Fruit fly (Drosophila melanogaster) whole organism, pupa: Measurements from ENCODE around the gene Pp1alpha-96A.

Source experiments
- CG10348 ChIP-seq: fragments of 200-800 bp; sonication (Bioruptor generic); IDR thresholded peaks from 2 replicates; pipeline ENCODE4 v1.3.6; 2022; ENCODE audit warnings: missing biosample characterization, missing genetic modification characterization
- CG12605 ChIP-seq: fragments of 200-800 bp; sonication (Bioruptor generic); IDR thresholded peaks from 2 replicates; pipeline ENCODE4 v1.3.6; 2022; ENCODE audit warnings: missing biosample characterization, missing genetic modification characterization
- CG13204 ChIP-seq: fragments of 200-800 bp; sonication (Bioruptor generic); optimal IDR thresholded peaks from 2 replicates; lab custom pipeline; 2018; ENCODE audit warnings: missing biosample characterization, mild to moderate bottlenecking, missing genetic modification characterization, moderate library complexity
- CG14655 ChIP-seq: fragments of 200-800 bp; sonication (Bioruptor generic); optimal IDR thresholded peaks from 3 replicates; lab custom pipeline; 2017; ENCODE audit warnings: mild to moderate bottlenecking, missing biosample characterization, missing genetic modification reagents, missing genetic modification characterization
- CG15710 ChIP-seq: fragments of 200-800 bp; sonication (Bioruptor generic); optimal IDR thresholded peaks from 2 replicates; lab custom pipeline; 2018; ENCODE audit warnings: missing biosample characterization, mild to moderate bottlenecking, missing genetic modification characterization, moderate library complexity
- CG17806 ChIP-seq: fragments of 200-800 bp; sonication (Bioruptor generic); optimal IDR thresholded peaks from 2 replicates; lab custom pipeline; 2018; ENCODE audit warnings: missing biosample characterization, mild to moderate bottlenecking, missing genetic modification characterization, moderate library complexity
- CG32121 ChIP-seq: fragments of 200-800 bp; sonication (Bioruptor generic); IDR thresholded peaks from 2 replicates; pipeline ENCODE4 v1.3.6; 2022; ENCODE audit warnings: missing biosample characterization, missing genetic modification characterization
- CG34367 ChIP-seq: fragments of 200-800 bp; sonication (Bioruptor generic); optimal IDR thresholded peaks from 2 replicates; lab custom pipeline; 2018; ENCODE audit warnings: missing biosample characterization, mild to moderate bottlenecking, missing genetic modification characterization
- CG4496 ChIP-seq: fragments of 200-800 bp; sonication (Bioruptor generic); IDR thresholded peaks from 3 replicates; pipeline ENCODE4 v1.3.6; 2022; ENCODE audit warnings: missing biosample characterization, missing genetic modification characterization
- CG8159 ChIP-seq: fragments of 200-800 bp; sonication (Bioruptor generic); optimal IDR thresholded peaks from 3 replicates; lab custom pipeline; 2018; ENCODE audit warnings: missing biosample characterization, mild to moderate bottlenecking, missing genetic modification characterization, moderate library complexity
- CG8301 ChIP-seq: fragments of 200-800 bp; sonication (Bioruptor generic); optimal IDR thresholded peaks from 2 replicates; lab custom pipeline; 2018; ENCODE audit warnings: missing biosample characterization, mild to moderate bottlenecking, missing genetic modification characterization
- CG9948 ChIP-seq: fragments of 200-800 bp; sonication (Bioruptor generic); optimal IDR thresholded peaks from 2 replicates; lab custom pipeline; 2018; ENCODE audit warnings: missing biosample characterization, mild to moderate bottlenecking, missing genetic modification characterization, moderate library complexity
- D1 ChIP-seq: fragments of 200-800 bp; sonication (Bioruptor generic); optimal IDR thresholded peaks from 2 replicates; lab custom pipeline; 2018; ENCODE audit warnings: missing biosample characterization, mild to moderate bottlenecking, missing genetic modification characterization, moderate library complexity
- EcR ChIP-seq: fragments of 200-800 bp; sonication (Bioruptor generic); optimal IDR thresholded peaks from 3 replicates; lab custom pipeline; 2019; ENCODE audit warnings: missing biosample characterization, missing genetic modification characterization, mild to moderate bottlenecking, moderate library complexity, missing genetic modification reagents
- Ets98B ChIP-seq: fragments of 200-800 bp; sonication (Bioruptor generic); IDR thresholded peaks from 2 replicates; pipeline ENCODE4 v1.3.6; 2022; ENCODE audit warnings: missing biosample characterization, missing genetic modification characterization
- Pif1A ChIP-seq: fragments of 200-800 bp; sonication (Bioruptor generic); optimal IDR thresholded peaks from 3 replicates; lab custom pipeline; 2016; ENCODE audit warnings: missing biosample characterization, missing genetic modification characterization
- Pif1B ChIP-seq: fragments of 200-800 bp; sonication (Bioruptor generic); optimal IDR thresholded peaks from 3 replicates; lab custom pipeline; 2016; ENCODE audit warnings: missing biosample characterization, missing genetic modification characterization
- Snoo ChIP-seq: fragments of 200-800 bp; sonication (Bioruptor generic); optimal IDR thresholded peaks from 3 replicates; lab custom pipeline; 2017; ENCODE audit warnings: missing biosample characterization, mild to moderate bottlenecking, missing genetic modification characterization, inconsistent platforms
- fd96Ca ChIP-seq: fragments of 200-800 bp; sonication (Bioruptor generic); IDR thresholded peaks from 3 replicates; pipeline ENCODE4 v1.3.6; 2022; ENCODE audit warnings: missing biosample characterization, missing genetic modification characterization
- gl ChIP-seq: fragments of 200-800 bp; sonication (Bioruptor generic); optimal IDR thresholded peaks from 2 replicates; lab custom pipeline; 2018; ENCODE audit warnings: missing biosample characterization, mild to moderate bottlenecking, missing genetic modification characterization
- rn ChIP-seq: fragments of 200-800 bp; sonication (Bioruptor generic); IDR thresholded peaks from 2 replicates; pipeline ENCODE4 v1.3.6; 2022; ENCODE audit warnings: missing biosample characterization, missing genetic modification characterization

Gene Pp1alpha-96A

DNA sequence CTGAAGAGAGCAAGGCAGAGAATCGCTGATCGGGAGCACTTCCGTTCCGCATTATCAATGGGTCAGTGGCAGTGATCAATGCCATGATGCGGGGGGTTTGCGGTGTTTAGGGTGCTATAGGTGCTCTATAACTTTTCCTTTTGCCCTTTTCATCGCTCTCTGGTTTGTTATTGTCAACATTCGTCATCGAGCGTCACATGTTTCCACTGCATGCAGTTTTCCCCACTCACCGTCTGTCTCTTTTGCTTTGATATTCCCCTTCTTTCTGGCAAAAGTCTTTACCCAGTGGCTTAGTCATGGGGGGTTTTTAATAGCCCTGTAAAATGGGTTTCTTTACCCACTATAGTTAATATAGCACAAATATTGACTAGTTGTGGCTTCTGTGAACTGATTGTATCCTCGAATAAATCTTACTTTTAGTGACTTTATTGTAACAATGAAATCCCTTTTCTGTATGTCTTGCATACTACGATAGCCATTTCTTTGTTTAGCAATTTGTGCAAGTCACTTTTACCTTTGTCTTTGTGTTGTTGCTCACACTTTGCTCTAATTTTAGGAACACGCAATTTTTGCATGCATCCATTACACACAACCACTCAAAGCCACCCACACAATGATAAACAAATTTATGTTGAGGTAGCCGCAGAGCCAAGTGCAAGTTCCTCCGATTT, 48.8 kb downstream of the Pp1alpha-96A start:
- TF ChIP-seq EcR (peak; percentile 78), CG15710 (no peak), Ets98B (GFP tag; lab: Robert Waterston, UW) (peak; percentile 15), CG8159 (tag; lab: Kevin White, UChicago) (no peak), Pif1A (GFP tag; lab: Kevin White, UChicago) (no peak), rn (no peak), CG34367 (tag; lab: Kevin White, UChicago) (no peak), gl (tag; lab: Kevin White, UChicago) (no peak), Pif1B (GFP tag; lab: Kevin White, UChicago) (no peak), CG4496 (peak; percentile 51; the same call in 2 of the 3 replicates), CG8301 (tag; lab: Kevin White, UChicago) (no peak), fd96Ca (GFP tag; lab: Robert Waterston, UW) (no peak; the same call in 2 of the 3 replicates), CG32121 (GFP tag; lab: Robert Waterston, UW) (no peak), CG12605 (GFP tag; lab: Robert Waterston, UW) (no peak), CG14655 (GFP tag; lab: Kevin White, UChicago) (no peak), CG9948 (tag; lab: Kevin White, UChicago) (no peak), CG17806 (tag; lab: Kevin White, UChicago) (no peak), Snoo (tag; lab: Kevin White, UChicago) (no peak), CG13204 (no peak)

DNA sequence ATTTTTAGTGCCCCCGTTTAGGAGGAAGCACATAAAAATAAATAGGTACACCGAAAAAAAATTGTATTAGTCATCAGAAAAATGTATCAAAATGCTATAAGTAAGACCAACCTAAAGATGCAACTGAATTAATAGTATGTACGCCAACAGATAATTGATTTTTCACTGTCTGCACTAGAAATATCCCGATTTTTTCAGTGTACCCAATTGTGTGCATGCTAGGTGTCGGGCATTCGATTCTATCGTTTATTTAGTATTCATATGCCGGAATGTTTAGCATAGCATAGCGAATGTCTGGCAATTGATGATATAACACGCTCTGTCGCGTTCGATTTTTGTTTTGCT, 49.3 kb downstream of the Pp1alpha-96A start:
- TF ChIP-seq CG15710 (peak; percentile 4), EcR (no peak), CG13204 (no peak), CG14655 (GFP tag; lab: Kevin White, UChicago) (peak; percentile 65), Snoo (tag; lab: Kevin White, UChicago) (peak; percentile 8), CG17806 (tag; lab: Kevin White, UChicago) (no peak), CG9948 (tag; lab: Kevin White, UChicago) (no peak), CG34367 (tag; lab: Kevin White, UChicago) (no peak), Pif1A (GFP tag; lab: Kevin White, UChicago) (peak; percentile 50), CG8159 (tag; lab: Kevin White, UChicago) (no peak), CG10348 (GFP tag; lab: Robert Waterston, UW) (peak; percentile 61), fd96Ca (GFP tag; lab: Robert Waterston, UW) (peak; percentile 82), Pif1B (GFP tag; lab: Kevin White, UChicago) (peak; percentile 2), D1 (tag; lab: Kevin White, UChicago) (no peak), CG12605 (GFP tag; lab: Robert Waterston, UW) (peak; percentile 58), rn (peak; percentile 17; the same call in 1 of the 2 replicates), CG4496 (peak; percentile 89), CG8301 (tag; lab: Kevin White, UChicago) (peak; percentile 65), gl (tag; lab: Kevin White, UChicago) (no peak), CG32121 (GFP tag; lab: Robert Waterston, UW) (peak; percentile 88), Ets98B (GFP tag; lab: Robert Waterston, UW) (peak; percentile 84)

- TF ChIP-seq CG13204 (no peak), EcR (peak; percentile 18), CG32121 (GFP tag; lab: Robert Waterston, UW) (no peak), Pif1B (GFP tag; lab: Kevin White, UChicago) (no peak)
These were observed 50.3 kb downstream of the Pp1alpha-96A start for dm6 chr3R:24568251-24568932.

- no peak for TF ChIP-seq CG9948 (tag; lab: Kevin White, UChicago)
- TF ChIP-seq CG32121 (GFP tag; lab: Robert Waterston, UW), result no peak
- TF ChIP-seq CG12605 (GFP tag; lab: Robert Waterston, UW), result no peak
- TF ChIP-seq CG14655 (GFP tag; lab: Kevin White, UChicago), result no peak
- TF ChIP-seq CG13204, result no peak
- no peak for TF ChIP-seq Snoo (tag; lab: Kevin White, UChicago)
- no peak for TF ChIP-seq D1 (tag; lab: Kevin White, UChicago)
- no peak for TF ChIP-seq fd96Ca (GFP tag; lab: Robert Waterston, UW)
- no peak for TF ChIP-seq EcR
- TF ChIP-seq CG15710, result no peak
- TF ChIP-seq rn, result no peak
- no peak for TF ChIP-seq CG4496
- TF ChIP-seq CG8159 (tag; lab: Kevin White, UChicago), result no peak
- TF ChIP-seq gl (tag; lab: Kevin White, UChicago), result no peak
- TF ChIP-seq CG10348 (GFP tag; lab: Robert Waterston, UW), result no peak
These were observed 51.7 kb downstream of the Pp1alpha-96A start for dm6 chr3R:24569669-24570349.

- TF ChIP-seq Ets98B (GFP tag; lab: Robert Waterston, UW) (peak; percentile 50; the same call in 1 of the 2 replicates), rn (no peak), CG4496 (peak; percentile 55; the same call in 1 of the 3 replicates), fd96Ca (GFP tag; lab: Robert Waterston, UW) (peak; percentile 51; the same call in 2 of the 3 replicates), EcR (peak; percentile 29), D1 (tag; lab: Kevin White, UChicago) (peak; percentile 25), CG12605 (GFP tag; lab: Robert Waterston, UW) (0 out of 2 replicates have a peak, but pooled peaks have one; percentile 11), CG8301 (tag; lab: Kevin White, UChicago) (no peak), CG32121 (GFP tag; lab: Robert Waterston, UW) (peak; percentile 53; the same call in 1 of the 2 replicates), CG10348 (GFP tag; lab: Robert Waterston, UW) (no peak), CG15710 (no peak), Pif1A (GFP tag; lab: Kevin White, UChicago) (peak; percentile 16), CG9948 (tag; lab: Kevin White, UChicago) (no peak), Pif1B (GFP tag; lab: Kevin White, UChicago) (peak; percentile 19), CG34367 (tag; lab: Kevin White, UChicago) (no peak)
These were observed 53.5 kb downstream of the Pp1alpha-96A start for dm6 chr3R:24571386-24572124.
